Fruit fly (Drosophila melanogaster): ENCODE data around the gene nbs.

Gene nbs

DNA sequence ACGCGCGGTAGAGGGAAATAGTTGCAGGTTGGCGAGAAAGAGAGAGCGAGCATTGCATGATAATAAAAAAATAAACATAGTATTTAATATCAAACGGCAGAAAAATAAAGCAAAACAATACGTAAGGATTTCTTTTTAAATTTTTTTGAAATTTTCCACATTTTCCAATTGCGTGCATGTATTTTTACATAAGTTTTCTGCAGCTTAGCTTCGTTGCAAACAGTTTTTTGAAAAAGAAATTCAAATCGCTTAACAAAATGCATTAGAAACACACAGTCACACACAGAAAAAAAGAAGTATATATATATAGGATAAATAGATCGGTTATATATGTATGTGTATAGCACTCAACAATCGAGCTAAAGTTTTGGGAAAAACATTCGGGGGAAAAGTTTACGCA is 34.3 kb downstream of the nbs start:
- TF ChIP-seq Snoo (tag; optimal IDR thresholded peaks at IDR 0.05), result no peak
- TF ChIP-seq CG34367 (tag; optimal IDR thresholded peaks at IDR 0.05), result no peak
- no peak for TF ChIP-seq Ets98B (GFP tag; IDR thresholded peaks at IDR 0.05)
- TF ChIP-seq rn (GFP tag; IDR thresholded peaks at IDR 0.05), result no peak
- TF ChIP-seq CG10348 (GFP tag; IDR thresholded peaks at IDR 0.05), result no peak
- no peak for TF ChIP-seq fd96Ca (GFP tag; IDR thresholded peaks at IDR 0.05)
- TF ChIP-seq CG17806 (tag; optimal IDR thresholded peaks at IDR 0.05), result no peak
- no peak for TF ChIP-seq CG13204 (GFP tag; optimal IDR thresholded peaks at IDR 0.05)
- TF ChIP-seq Pif1A (GFP tag; optimal IDR thresholded peaks at IDR 0.05), result no peak
- no peak for TF ChIP-seq CG12605 (GFP tag; IDR thresholded peaks at IDR 0.05)
- TF ChIP-seq CG14655 (GFP tag; optimal IDR thresholded peaks at IDR 0.05), result no peak
- TF ChIP-seq CG9948 (tag; optimal IDR thresholded peaks at IDR 0.05), result no peak
- TF ChIP-seq CG8159 (tag; optimal IDR thresholded peaks at IDR 0.05), result no peak
- TF ChIP-seq gl (tag; optimal IDR thresholded peaks at IDR 0.05), result no peak
- TF ChIP-seq CG8301 (tag; optimal IDR thresholded peaks at IDR 0.05), result no peak
- TF ChIP-seq D1 (tag; optimal IDR thresholded peaks at IDR 0.05), result no peak
- TF ChIP-seq CG32121 (GFP tag; IDR thresholded peaks at IDR 0.05), result no peak
- TF ChIP-seq EcR (GFP tag; optimal IDR thresholded peaks at IDR 0.05), result no peak
- TF ChIP-seq CG15710 (tag; optimal IDR thresholded peaks at IDR 0.05), result no peak

DNA sequence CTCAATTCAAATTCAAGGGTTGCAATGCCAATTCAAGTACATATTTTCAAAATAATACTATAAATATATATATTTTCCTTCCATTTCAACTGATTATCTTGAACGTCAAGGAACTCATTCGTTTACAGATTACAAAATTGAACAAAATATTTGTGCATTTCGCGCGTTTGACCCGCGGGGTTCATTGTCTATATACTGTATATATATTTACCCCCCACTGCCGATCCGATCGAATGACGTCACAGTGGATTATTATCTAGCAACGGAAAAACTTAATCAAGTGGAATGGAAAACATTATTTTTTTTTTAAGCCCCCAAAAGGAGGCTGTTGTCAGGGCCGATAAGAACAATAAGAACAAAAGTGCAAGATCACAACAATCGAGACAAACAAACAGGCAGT is 35.5 kb downstream of the nbs start:
- TF ChIP-seq Pif1A (GFP tag; optimal IDR thresholded peaks at IDR 0.05) (no peak), Ets98B (GFP tag; IDR thresholded peaks at IDR 0.05) (no peak), CG32121 (GFP tag; IDR thresholded peaks at IDR 0.05) (no peak), CG10348 (GFP tag; IDR thresholded peaks at IDR 0.05) (no peak), EcR (GFP tag; optimal IDR thresholded peaks at IDR 0.05) (no peak), fd96Ca (GFP tag; IDR thresholded peaks at IDR 0.05) (no peak), CG8159 (tag; optimal IDR thresholded peaks at IDR 0.05) (no peak), CG17806 (tag; optimal IDR thresholded peaks at IDR 0.05) (no peak), CG13204 (GFP tag; optimal IDR thresholded peaks at IDR 0.05) (no peak), Pif1B (GFP tag; optimal IDR thresholded peaks at IDR 0.05) (no peak), CG34367 (tag; optimal IDR thresholded peaks at IDR 0.05) (no peak), Snoo (tag; optimal IDR thresholded peaks at IDR 0.05) (no peak), CG8301 (tag; optimal IDR thresholded peaks at IDR 0.05) (no peak), CG9948 (tag; optimal IDR thresholded peaks at IDR 0.05) (no peak), CG4496 (GFP tag; IDR thresholded peaks at IDR 0.05) (no peak), gl (tag; optimal IDR thresholded peaks at IDR 0.05) (no peak), CG15710 (tag; optimal IDR thresholded peaks at IDR 0.05) (no peak), rn (GFP tag; IDR thresholded peaks at IDR 0.05) (no peak), CG12605 (GFP tag; IDR thresholded peaks at IDR 0.05) (no peak), D1 (tag; optimal IDR thresholded peaks at IDR 0.05) (no peak)

DNA sequence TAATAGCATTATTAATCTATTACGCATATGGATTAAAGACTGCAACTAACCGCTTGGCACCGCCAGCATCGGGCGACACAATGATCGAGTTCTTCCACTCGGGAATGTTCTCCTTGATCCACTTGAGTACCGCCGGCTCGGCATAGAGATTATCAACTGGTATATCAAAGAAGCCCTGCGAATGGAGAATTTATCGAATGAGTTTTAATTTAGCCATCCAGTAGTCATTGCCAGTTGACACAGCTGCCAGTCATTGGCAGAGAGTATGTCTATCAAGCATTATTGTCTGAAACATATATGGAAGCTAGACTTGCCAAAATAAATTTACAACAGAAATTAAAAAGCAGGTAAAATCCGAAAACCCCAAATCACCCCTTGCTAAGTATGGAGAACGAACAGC is 38.1 kb downstream of the nbs start, which contains the start of gene CG16719:
Gene CG16719, plus strand, starts transcription at position 301 of the 400 bp plus-strand sequence.
- no peak for TF ChIP-seq gl (tag; optimal IDR thresholded peaks at IDR 0.05)
- TF ChIP-seq CG34367 (tag; optimal IDR thresholded peaks at IDR 0.05), result no peak
- no peak for TF ChIP-seq CG13204 (GFP tag; optimal IDR thresholded peaks at IDR 0.05)
- no peak for TF ChIP-seq rn (GFP tag; IDR thresholded peaks at IDR 0.05)
- TF ChIP-seq CG15710 (tag; optimal IDR thresholded peaks at IDR 0.05), result no peak
- TF ChIP-seq CG8159 (tag; optimal IDR thresholded peaks at IDR 0.05), result no peak
- TF ChIP-seq CG17806 (tag; optimal IDR thresholded peaks at IDR 0.05), result no peak
- TF ChIP-seq CG12605 (GFP tag; IDR thresholded peaks at IDR 0.05), result no peak
- no peak for TF ChIP-seq fd96Ca (GFP tag; IDR thresholded peaks at IDR 0.05)
- TF ChIP-seq Pif1B (GFP tag; optimal IDR thresholded peaks at IDR 0.05), result no peak
- no peak for TF ChIP-seq Pif1A (GFP tag; optimal IDR thresholded peaks at IDR 0.05)
- TF ChIP-seq CG4496 (GFP tag; IDR thresholded peaks at IDR 0.05), result no peak
- no peak for TF ChIP-seq Snoo (tag; optimal IDR thresholded peaks at IDR 0.05)
- no peak for TF ChIP-seq CG14655 (GFP tag; optimal IDR thresholded peaks at IDR 0.05)
- no peak for TF ChIP-seq Ets98B (GFP tag; IDR thresholded peaks at IDR 0.05)
- no peak for TF ChIP-seq CG9948 (tag; optimal IDR thresholded peaks at IDR 0.05)
- no peak for TF ChIP-seq CG32121 (GFP tag; IDR thresholded peaks at IDR 0.05)

DNA sequence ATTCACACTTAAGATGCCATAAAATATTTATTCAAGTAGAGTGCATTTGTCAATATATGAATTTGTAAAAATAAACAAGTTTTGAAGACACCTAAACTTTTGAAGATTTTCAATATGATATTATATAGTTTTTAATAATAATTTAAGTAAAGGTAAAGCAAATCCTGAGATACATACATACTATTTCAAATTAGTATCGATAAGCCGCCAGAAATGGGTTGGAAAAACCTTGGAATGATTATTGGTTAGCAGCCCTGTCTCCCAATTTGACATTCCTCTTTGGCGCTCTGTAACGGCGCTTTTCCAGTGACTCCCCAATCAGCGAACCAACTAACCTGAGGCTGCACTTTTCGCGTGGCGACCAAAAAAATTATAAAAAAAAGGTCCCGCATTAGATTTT is 42.0 kb downstream of the nbs start, which contains the start of gene alphaTub67C:
Gene alphaTub67C, plus strand, starts transcription at position 301 of the 400 bp plus-strand sequence.
- TF ChIP-seq CG10348 (GFP tag; IDR thresholded peaks at IDR 0.05), result no peak
- no peak for TF ChIP-seq fd96Ca (GFP tag; IDR thresholded peaks at IDR 0.05)
- TF ChIP-seq CG12605 (GFP tag; IDR thresholded peaks at IDR 0.05), result no peak
- TF ChIP-seq CG8301 (tag; optimal IDR thresholded peaks at IDR 0.05), result no peak
- no peak for TF ChIP-seq CG13204 (GFP tag; optimal IDR thresholded peaks at IDR 0.05)
- no peak for TF ChIP-seq CG8159 (tag; optimal IDR thresholded peaks at IDR 0.05)
- no peak for TF ChIP-seq Ets98B (GFP tag; IDR thresholded peaks at IDR 0.05)
- no peak for TF ChIP-seq CG32121 (GFP tag; IDR thresholded peaks at IDR 0.05)
- TF ChIP-seq Pif1A (GFP tag; optimal IDR thresholded peaks at IDR 0.05), result no peak
- no peak for TF ChIP-seq EcR (GFP tag; optimal IDR thresholded peaks at IDR 0.05)
- no peak for TF ChIP-seq D1 (tag; optimal IDR thresholded peaks at IDR 0.05)
- TF ChIP-seq Snoo (tag; optimal IDR thresholded peaks at IDR 0.05), result no peak
- TF ChIP-seq CG15710 (tag; optimal IDR thresholded peaks at IDR 0.05), result no peak

DNA sequence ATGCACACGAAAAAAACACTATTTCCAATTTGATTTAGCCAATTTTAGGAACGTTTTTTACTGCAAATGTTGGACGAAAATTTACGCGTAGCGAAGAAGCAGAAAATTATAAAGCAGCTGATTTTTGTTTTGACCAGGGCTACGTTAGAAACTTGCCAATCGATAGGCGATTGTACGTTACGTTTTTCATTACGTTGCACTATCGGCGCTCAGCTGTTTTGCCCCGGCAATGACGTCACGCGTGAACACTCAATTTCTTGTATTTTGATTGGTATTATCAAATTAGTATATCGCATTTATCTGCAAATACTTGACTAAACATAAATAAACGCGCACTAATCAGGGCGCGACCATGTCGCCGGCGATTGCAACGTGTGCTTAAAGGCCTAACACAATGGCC is 44.0 kb downstream of the nbs start, which contains the start of the genes fry and CG16717:
Gene fry, minus strand, starts transcription at position 110 of the 400 bp plus-strand sequence.
Gene CG16717, plus strand, starts transcription at position 208 of the 400 bp plus-strand sequence.
- TF ChIP-seq EcR (GFP tag; optimal IDR thresholded peaks at IDR 0.05) (no peak), D1 (tag; optimal IDR thresholded peaks at IDR 0.05) (no peak), CG8159 (tag; optimal IDR thresholded peaks at IDR 0.05) (no peak), CG8301 (tag; optimal IDR thresholded peaks at IDR 0.05) (no peak), gl (tag; optimal IDR thresholded peaks at IDR 0.05) (no peak), CG9948 (tag; optimal IDR thresholded peaks at IDR 0.05) (no peak), CG12605 (GFP tag; IDR thresholded peaks at IDR 0.05) (no peak), CG17806 (tag; optimal IDR thresholded peaks at IDR 0.05) (no peak), CG15710 (tag; optimal IDR thresholded peaks at IDR 0.05) (no peak), CG13204 (GFP tag; optimal IDR thresholded peaks at IDR 0.05) (no peak), CG14655 (GFP tag; optimal IDR thresholded peaks at IDR 0.05) (no peak), CG32121 (GFP tag; IDR thresholded peaks at IDR 0.05) (no peak), Pif1A (GFP tag; optimal IDR thresholded peaks at IDR 0.05) (no peak), Pif1B (GFP tag; optimal IDR thresholded peaks at IDR 0.05) (no peak)
